Worm (Caenorhabditis elegans) whole organism, midembryonic: Measurements from ENCODE around the gene msp-55.

ENCODE experiments used
- T22C8.4 ChIP-seq: fragments of 200-800 bp; sonication (Bioruptor generic); IDR thresholded peaks from 2 replicates; pipeline ENCODE4 v1.3.6; 2022; ENCODE audit warnings: missing genetic modification characterization, missing compliant biosample characterization
- cog-1 ChIP-seq: sonication (generic microtip); optimal IDR thresholded peaks from 2 replicates; lab custom pipeline; 2016; ENCODE audit warnings: missing genetic modification characterization, missing compliant biosample characterization
- klf-2 ChIP-seq: fragments of 200-800 bp; sonication (Bioruptor generic); conservative IDR thresholded peaks from 2 replicates; pipeline ENCODE4 v1.3.6; 2022; ENCODE audit warnings: missing genetic modification reagents, missing genetic modification characterization, missing compliant biosample characterization
- med-1 ChIP-seq: sonication (generic microtip); optimal IDR thresholded peaks from 2 replicates; lab custom pipeline; 2017; ENCODE audit warnings: missing genetic modification characterization, mild to moderate bottlenecking, missing compliant biosample characterization, antibody characterized with exemption, missing genetic modification reagents; ENCODE audit not compliant: insufficient read depth
- tab-1 ChIP-seq: fragments of 200-800 bp; sonication (Bioruptor generic); IDR thresholded peaks from 2 replicates; pipeline ENCODE4 v1.3.6; 2022; ENCODE audit warnings: missing genetic modification characterization, missing compliant biosample characterization
- ztf-29 ChIP-seq: fragments of 200-800 bp; sonication (Bioruptor generic); IDR thresholded peaks from 2 replicates; pipeline ENCODE4 v1.3.6; 2022; ENCODE audit warnings: missing genetic modification reagents, missing genetic modification characterization, missing compliant biosample characterization

DNA sequence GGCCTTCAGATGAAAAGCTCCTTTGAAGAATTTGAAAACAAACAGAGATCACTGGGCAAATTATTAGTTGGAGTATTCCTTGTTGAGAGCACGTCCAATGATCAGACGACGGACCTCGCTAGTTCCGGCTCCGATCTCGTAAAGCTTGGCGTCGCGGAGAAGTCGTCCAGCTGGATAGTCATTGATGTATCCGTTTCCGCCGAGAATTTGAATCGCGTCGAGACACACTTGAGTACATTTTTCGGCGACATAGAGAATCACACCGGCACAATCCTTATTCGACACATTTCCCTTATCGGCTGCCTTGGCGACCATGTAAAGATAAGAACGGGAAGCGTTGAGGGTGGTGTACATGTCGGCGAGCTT is 31.1 kb upstream of the msp-55 start:
- TF ChIP-seq tab-1 (GFP tag; lab: Robert Waterston, UW) (no peak), T22C8.4 (GFP tag; lab: Robert Waterston, UW) (no peak), cog-1 (tag; lab: Kevin White, UChicago) (no peak), med-1 (GFP tag; lab: Kevin White, UChicago) (no peak), ztf-29 (no peak), klf-2 (GFP tag; lab: Robert Waterston, UW) (no peak)
